Worm (Caenorhabditis elegans): ENCODE measurements around the gene C01G12.16.

Gene C01G12.16

DNA sequence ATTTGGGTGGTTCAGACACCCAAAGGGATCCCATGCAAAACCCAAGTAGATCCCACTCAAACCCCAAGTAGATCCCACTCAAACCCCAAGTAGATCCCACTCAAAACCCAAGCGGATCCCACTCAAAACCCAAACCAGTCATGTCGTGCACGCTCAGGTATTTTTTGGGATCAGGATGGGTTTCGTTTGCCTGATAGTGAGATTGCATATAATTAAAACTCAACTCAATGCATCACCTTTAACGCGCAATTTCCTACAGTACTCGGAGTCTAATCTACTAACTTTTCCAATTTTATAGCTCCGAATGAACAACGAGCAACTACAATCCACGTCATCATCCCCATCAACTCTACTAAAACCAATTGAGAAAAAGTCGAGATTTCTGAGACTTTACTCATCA, 48.2 kb downstream of the C01G12.16 start, which contains the start of gene phlp-2:
TSS of gene phlp-2 (plus strand) at position 301 of the 400 bp plus-strand sequence.
- no peak for TF ChIP-seq nhr-237 (tag; optimal IDR thresholded peaks at IDR 0.05)

DNA sequence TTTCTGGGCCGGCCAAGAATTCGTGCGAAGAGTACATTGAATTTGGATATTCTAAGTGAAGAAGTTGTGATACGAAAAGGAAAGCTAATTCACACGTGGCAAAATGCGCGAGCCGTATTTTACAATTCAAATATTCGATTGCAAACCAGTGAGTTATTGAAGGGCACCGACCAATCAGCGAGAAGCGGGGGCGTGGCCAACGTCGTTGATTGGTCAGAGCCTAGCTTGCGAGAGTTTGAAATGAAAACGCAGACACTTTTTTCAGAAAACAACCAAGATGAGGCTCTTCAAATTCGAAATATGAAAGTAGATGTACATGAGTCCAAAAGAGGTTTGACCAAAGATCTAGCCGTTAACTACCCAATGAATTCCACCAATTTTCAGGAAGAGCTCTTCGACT, 49.6 kb downstream of the C01G12.16 start:
- TF ChIP-seq nhr-77 (tag; optimal IDR thresholded peaks at IDR 0.05) (no peak), mdl-1 (tag; optimal IDR thresholded peaks at IDR 0.05) (no peak)
